Fruit fly (Drosophila melanogaster) whole organism, embryonic: ENCODE data around the gene Phae2.
A peak's percentile ranks its signal among the peaks of the same experiment; 100 is the strongest.

Source experiments
- Bteb2 ChIP-seq: fragments of 200-800 bp; sonication (Bioruptor generic); optimal IDR thresholded peaks from 2 replicates; lab custom pipeline; 2016; ENCODE audit warnings: missing biosample characterization, missing genetic modification characterization
- CG10321 ChIP-seq: fragments of 200-800 bp; sonication (Bioruptor generic); IDR thresholded peaks from 2 replicates; pipeline ENCODE4 v1.3.6; 2022; ENCODE audit warnings: missing biosample characterization, missing genetic modification characterization
- CG10565 ChIP-seq: fragments of 200-800 bp; sonication (Bioruptor generic); optimal IDR thresholded peaks from 3 replicates; lab custom pipeline; 2016; ENCODE audit warnings: missing biosample characterization, mild to moderate bottlenecking, missing genetic modification characterization
- CG11247 ChIP-seq: fragments of 200-800 bp; sonication (Bioruptor generic); IDR thresholded peaks from 2 replicates; pipeline ENCODE4 v1.3.6; 2022; ENCODE audit warnings: missing biosample characterization, missing genetic modification characterization
- CG14014 ChIP-seq: fragments of 200-800 bp; sonication (Bioruptor generic); IDR thresholded peaks from 2 replicates; pipeline ENCODE4 v1.3.6; 2022; ENCODE audit warnings: missing biosample characterization, missing genetic modification characterization
- CG15011 ChIP-seq: fragments of 200-800 bp; sonication (Bioruptor generic); optimal IDR thresholded peaks from 3 replicates; lab custom pipeline; 2018; ENCODE audit warnings: missing biosample characterization, mild to moderate bottlenecking, missing genetic modification characterization
- CG1647 ChIP-seq: fragments of 200-800 bp; sonication (Bioruptor generic); optimal IDR thresholded peaks from 3 replicates; lab custom pipeline; 2016; ENCODE audit warnings: missing biosample characterization, missing genetic modification characterization
- CG16813 ChIP-seq: fragments of 200-800 bp; sonication (Bioruptor generic); IDR thresholded peaks from 3 replicates; pipeline ENCODE4 v1.3.6; 2022; ENCODE audit warnings: missing biosample characterization, missing genetic modification characterization; ENCODE audit not compliant: partially characterized antibody
- CG16815 ChIP-seq: fragments of 200-800 bp; sonication (Bioruptor generic); optimal IDR thresholded peaks from 3 replicates; lab custom pipeline; 2017; ENCODE audit warnings: missing biosample characterization, mild to moderate bottlenecking, missing genetic modification characterization
- CG17186 ChIP-seq: fragments of 200-800 bp; sonication (Bioruptor generic); optimal IDR thresholded peaks from 3 replicates; lab custom pipeline; 2017; ENCODE audit warnings: missing biosample characterization, missing genetic modification reagents, missing genetic modification characterization
- CG17912 ChIP-seq: fragments of 200-800 bp; sonication (Bioruptor generic); optimal IDR thresholded peaks from 2 replicates; lab custom pipeline; 2018; ENCODE audit warnings: missing biosample characterization, mild to moderate bottlenecking, missing genetic modification characterization
- CG2202 ChIP-seq: fragments of 200-800 bp; sonication (Bioruptor generic); optimal IDR thresholded peaks from 2 replicates; lab custom pipeline; 2018; ENCODE audit warnings: missing biosample characterization, mild to moderate bottlenecking, missing genetic modification characterization
- CG3847 ChIP-seq: fragments of 200-800 bp; sonication (Bioruptor generic); IDR thresholded peaks from 2 replicates; pipeline ENCODE4 v1.3.6; 2022; ENCODE audit warnings: missing biosample characterization, missing genetic modification characterization
- CG3995 ChIP-seq: fragments of 200-800 bp; sonication (Bioruptor generic); optimal IDR thresholded peaks from 3 replicates; lab custom pipeline; 2016; ENCODE audit warnings: missing biosample characterization, missing genetic modification characterization
- CG42726 ChIP-seq: fragments of 200-800 bp; sonication (Bioruptor generic); IDR thresholded peaks from 2 replicates; pipeline ENCODE4 v1.3.6; 2022; ENCODE audit warnings: missing biosample characterization, missing genetic modification characterization; ENCODE audit not compliant: partially characterized antibody
- CG4404 ChIP-seq: fragments of 200-800 bp; sonication (Bioruptor generic); IDR thresholded peaks from 2 replicates; pipeline ENCODE4 v1.3.6; 2022; ENCODE audit warnings: missing biosample characterization, missing genetic modification characterization
- CG7271 ChIP-seq: fragments of 200-800 bp; sonication (Bioruptor generic); optimal IDR thresholded peaks from 2 replicates; lab custom pipeline; 2018; ENCODE audit warnings: missing biosample characterization, mild to moderate bottlenecking, missing genetic modification characterization, moderate library complexity
- CG7745 ChIP-seq: fragments of 200-800 bp; sonication (Bioruptor generic); optimal IDR thresholded peaks from 2 replicates; lab custom pipeline; 2018; ENCODE audit warnings: missing biosample characterization, mild to moderate bottlenecking, missing genetic modification characterization, moderate library complexity
- D19A ChIP-seq: fragments of 200-800 bp; optimal IDR thresholded peaks from 3 replicates; lab custom pipeline; 2019; ENCODE audit warnings: missing biosample characterization, mild to moderate bottlenecking, missing genetic modification characterization, moderate library complexity
- Dip3 ChIP-seq: fragments of 200-800 bp; sonication (Bioruptor generic); optimal IDR thresholded peaks from 3 replicates; lab custom pipeline; 2016; ENCODE audit warnings: missing biosample characterization, missing genetic modification characterization
- Doc3 ChIP-seq: fragments of 200-800 bp; sonication (Bioruptor generic); IDR thresholded peaks from 3 replicates; pipeline ENCODE4 v1.3.6; 2022; ENCODE audit warnings: missing biosample characterization, missing genetic modification characterization; ENCODE audit not compliant: partially characterized antibody
- Drgx ChIP-seq: fragments of 200-800 bp; sonication (Bioruptor generic); IDR thresholded peaks from 2 replicates; pipeline ENCODE4 v1.3.6; 2022; ENCODE audit warnings: missing biosample characterization, missing genetic modification characterization
- H2.0 ChIP-seq: fragments of 200-800 bp; sonication (Bioruptor generic); IDR thresholded peaks from 2 replicates; pipeline ENCODE4 v1.3.6; 2022; ENCODE audit warnings: missing biosample characterization, missing genetic modification characterization
- Hand ChIP-seq: fragments of 200-800 bp; sonication (Bioruptor generic); optimal IDR thresholded peaks from 2 replicates; lab custom pipeline; 2017; ENCODE audit warnings: mild to moderate bottlenecking, missing biosample characterization, missing genetic modification reagents, missing genetic modification characterization
- Hr3 ChIP-seq: fragments of 200-800 bp; sonication (Bioruptor generic); optimal IDR thresholded peaks from 3 replicates; lab custom pipeline; 2016; ENCODE audit warnings: missing biosample characterization, missing genetic modification characterization
- Lpt ChIP-seq: fragments of >200 bp; optimal IDR thresholded peaks from 2 replicates; lab custom pipeline; 2018; ENCODE audit warnings: missing biosample characterization, missing genetic modification characterization
- Meics ChIP-seq: fragments of 200-800 bp; sonication (Bioruptor generic); optimal IDR thresholded peaks from 2 replicates; lab custom pipeline; 2017; ENCODE audit warnings: missing biosample characterization, mild to moderate bottlenecking, missing genetic modification characterization
- NC2α ChIP-seq: fragments of 200-800 bp; sonication (Bioruptor generic); optimal IDR thresholded peaks from 2 replicates; lab custom pipeline; 2016; ENCODE audit warnings: missing biosample characterization, missing genetic modification characterization
- Sox102F ChIP-seq: fragments of 200-800 bp; sonication (Bioruptor generic); optimal IDR thresholded peaks from 2 replicates; lab custom pipeline; 2018; ENCODE audit warnings: missing biosample characterization, mild to moderate bottlenecking, missing genetic modification characterization, moderate library complexity
- Ssrp ChIP-seq: fragments of 200-800 bp; sonication (Bioruptor generic); optimal IDR thresholded peaks from 2 replicates; lab custom pipeline; 2018; ENCODE audit warnings: missing biosample characterization, mild to moderate bottlenecking, missing genetic modification characterization, moderate library complexity
- Xbp1 ChIP-seq: fragments of 200-800 bp; sonication (Bioruptor generic); optimal IDR thresholded peaks from 3 replicates; lab custom pipeline; 2016; ENCODE audit warnings: missing biosample characterization, mild to moderate bottlenecking, missing genetic modification characterization
- abd-A ChIP-seq: fragments of 200-800 bp; sonication (Bioruptor generic); optimal IDR thresholded peaks from 3 replicates; lab custom pipeline; 2019; ENCODE audit warnings: missing biosample characterization, mild to moderate bottlenecking, missing genetic modification characterization, moderate library complexity
- ap ChIP-seq: fragments of 200-800 bp; sonication (Bioruptor generic); IDR thresholded peaks from 2 replicates; pipeline ENCODE4 v1.3.6; 2022; ENCODE audit warnings: missing biosample characterization, missing genetic modification characterization
- cas ChIP-seq: fragments of 200-800 bp; sonication (Bioruptor generic); IDR thresholded peaks from 2 replicates; pipeline ENCODE4 v1.3.6; 2022; ENCODE audit warnings: missing biosample characterization, missing genetic modification characterization
- crp ChIP-seq, 2 experiments: fragments of 200-800 bp; sonication (Bioruptor generic); optimal IDR thresholded peaks; 2 replicates in 1 of 2; 3 replicates in 1 of 2; lab custom pipeline; 2017; ENCODE audit warnings: missing biosample characterization in 2 of 2, missing genetic modification characterization in 2 of 2, mild to moderate bottlenecking in 1 of 2, moderate library complexity in 1 of 2
- danr ChIP-seq: fragments of 200-800 bp; sonication (Bioruptor generic); IDR thresholded peaks from 2 replicates; pipeline ENCODE4 v1.3.6; 2022; ENCODE audit warnings: missing biosample characterization, missing genetic modification characterization
- disco-r ChIP-seq: fragments of 200-800 bp; sonication (Bioruptor generic); optimal IDR thresholded peaks from 2 replicates; lab custom pipeline; 2016; ENCODE audit warnings: missing biosample characterization, missing genetic modification characterization
- en ChIP-seq: fragments of 200-800 bp; sonication (Bioruptor generic); optimal IDR thresholded peaks from 2 replicates; lab custom pipeline; 2016; ENCODE audit warnings: missing biosample characterization, missing genetic modification characterization
- esg ChIP-seq: fragments of 200-800 bp; sonication (Bioruptor generic); conservative IDR thresholded peaks from 2 replicates; pipeline ENCODE4 v1.3.6; 2022; ENCODE audit warnings: missing biosample characterization, missing genetic modification characterization
- exex ChIP-seq: fragments of 200-800 bp; sonication (Bioruptor generic); optimal IDR thresholded peaks from 4 replicates; lab custom pipeline; 2018; ENCODE audit warnings: missing biosample characterization, mild to moderate bottlenecking, missing genetic modification characterization, moderate library complexity
- gro ChIP-seq: fragments of 200-800 bp; sonication (Bioruptor generic); optimal IDR thresholded peaks from 2 replicates; lab custom pipeline; 2016; ENCODE audit warnings: missing biosample characterization, missing genetic modification characterization
- hbn ChIP-seq: fragments of 200-800 bp; sonication (Bioruptor generic); IDR thresholded peaks from 2 replicates; pipeline ENCODE4 v1.3.6; 2022; ENCODE audit warnings: missing biosample characterization, missing genetic modification characterization; ENCODE audit not compliant: partially characterized antibody
- ind ChIP-seq: fragments of 200-800 bp; sonication (Bioruptor generic); optimal IDR thresholded peaks from 3 replicates; lab custom pipeline; 2016; ENCODE audit warnings: missing biosample characterization, missing genetic modification characterization
- ken ChIP-seq: fragments of 200-800 bp; sonication (Bioruptor generic); IDR thresholded peaks from 3 replicates; pipeline ENCODE4 v1.3.6; 2022; ENCODE audit warnings: missing biosample characterization, missing genetic modification characterization
- lola ChIP-seq, 3 experiments: fragments of >200 bp in 2 of 3; fragments of 200-800 bp in 1 of 3; sonication (Bioruptor generic) in 1 of 3; optimal IDR thresholded peaks; 2 replicates each; lab custom pipeline; 2017 to 2019; ENCODE audit warnings: missing biosample characterization in 3 of 3, missing genetic modification characterization in 3 of 3, mild to moderate bottlenecking in 1 of 3, moderate library complexity in 1 of 3
- maf-S ChIP-seq: fragments of 200-800 bp; sonication (Bioruptor generic); optimal IDR thresholded peaks from 2 replicates; lab custom pipeline; 2016; ENCODE audit warnings: missing biosample characterization, missing genetic modification characterization
- pb ChIP-seq: fragments of 200-800 bp; sonication (Bioruptor generic); optimal IDR thresholded peaks from 3 replicates; lab custom pipeline; 2016; ENCODE audit warnings: missing biosample characterization, missing genetic modification characterization
- pho ChIP-seq: fragments of 200-800 bp; sonication (Bioruptor generic); optimal IDR thresholded peaks from 2 replicates; lab custom pipeline; 2016; ENCODE audit warnings: missing biosample characterization, missing genetic modification characterization
- pum ChIP-seq: fragments of 200-800 bp; sonication (Bioruptor generic); optimal IDR thresholded peaks from 2 replicates; lab custom pipeline; 2016; ENCODE audit warnings: missing biosample characterization, missing genetic modification characterization
- zen ChIP-seq: fragments of 200-800 bp; sonication (Bioruptor generic); optimal IDR thresholded peaks from 3 replicates; lab custom pipeline; 2018; ENCODE audit warnings: missing biosample characterization, mild to moderate bottlenecking, missing genetic modification characterization, moderate library complexity

The Phae2 gene

dm6 chr2L:12110810-12111209 is at the start of gene Phae2:
Gene Phae2, plus strand, starts transcription at chr2L:12111110.
- TF ChIP-seq gro, result no peak
- peak; percentile 50 for TF ChIP-seq exex (tag; lab: Kevin White, UChicago)
- TF ChIP-seq CG42726, result 0 out of 2 replicates have a peak, but pooled peaks have one; percentile 6
- TF ChIP-seq Hand, result no peak

dm6 chr2L:12063035-12063434 is 47.9 kb upstream of the Phae2 start, which contains the start of gene Rab3-GAP:
Gene Rab3-GAP, minus strand, starts transcription at chr2L:12063184.
- TF ChIP-seq ap (GFP tag; lab: Robert Waterston, UW) (no peak), Lpt (GFP tag; lab: Kevin White, UChicago) (no peak), CG1647 (GFP tag; lab: Kevin White, UChicago) (no peak), NC2α (no peak), hbn (GFP tag; lab: Robert Waterston, UW) (peak; percentile 63), pb (no peak), Bteb2 (GFP tag; lab: Kevin White, UChicago) (peak; percentile 27), Doc3 (GFP tag; lab: Robert Waterston, UW) (peak; percentile 48), Ssrp (tag; lab: Kevin White, UChicago) (no peak), CG16815 (GFP tag; lab: Kevin White, UChicago) (no peak), CG3995 (GFP tag; lab: Kevin White, UChicago) (no peak), CG15011 (GFP tag; lab: Kevin White, UChicago) (no peak), CG11247 (GFP tag; lab: Robert Waterston, UW) (no peak), ken (GFP tag; lab: Robert Waterston, UW) (no peak), cas (GFP tag; lab: Robert Waterston, UW) (no peak), CG14014 (GFP tag; lab: Robert Waterston, UW) (no peak; the same call in 1 of the 2 replicates), H2.0 (no peak), CG10321 (no peak), CG3847 (no peak), disco-r (GFP tag; lab: Kevin White, UChicago) (no peak), pho (GFP tag; lab: Kevin White, UChicago) (no peak), Xbp1 (GFP tag; lab: Kevin White, UChicago) (peak; percentile 17), esg (GFP tag; lab: Robert Waterston, UW) (no peak), CG17186 (GFP tag; lab: Kevin White, UChicago) (no peak), Meics (GFP tag; lab: Kevin White, UChicago) (no peak), Dip3 (GFP tag; lab: Kevin White, UChicago) (no peak), CG2202 (no peak), pum (GFP tag; lab: Kevin White, UChicago) (no peak), en (no peak), ind (GFP tag; lab: Kevin White, UChicago) (peak; percentile 11), Sox102F (GFP tag; lab: Kevin White, UChicago) (no peak), crp (GFP tag; optimal IDR thresholded peaks at IDR 0.05; lab: Kevin White, UChicago) (peak; percentile 48 to 93), CG4404 (no peak), CG7271 (tag; lab: Kevin White, UChicago) (no peak), D19A (tag; lab: Kevin White, UChicago) (no peak), Drgx (no peak), CG16813 (GFP tag; lab: Robert Waterston, UW) (peak; percentile 45; the same call in 2 of the 3 replicates), CG7745 (tag; lab: Kevin White, UChicago) (no peak), zen (tag; lab: Kevin White, UChicago) (peak; percentile 43), Hand (no peak), Hr3 (GFP tag; lab: Kevin White, UChicago) (peak; percentile 14), lola (GFP tag; optimal IDR thresholded peaks at IDR 0.05; lab: Kevin White, UChicago) (peak in 1 of 3 experiments; percentile 27), maf-S (GFP tag; lab: Kevin White, UChicago) (no peak), abd-A (tag; lab: Kevin White, UChicago) (no peak), CG10565 (no peak), danr (no peak), CG17912 (GFP tag; lab: Kevin White, UChicago) (no peak)
